Fruit fly (Drosophila melanogaster): ENCODE data around the gene CG11889.

CG11889 gene

DNA sequence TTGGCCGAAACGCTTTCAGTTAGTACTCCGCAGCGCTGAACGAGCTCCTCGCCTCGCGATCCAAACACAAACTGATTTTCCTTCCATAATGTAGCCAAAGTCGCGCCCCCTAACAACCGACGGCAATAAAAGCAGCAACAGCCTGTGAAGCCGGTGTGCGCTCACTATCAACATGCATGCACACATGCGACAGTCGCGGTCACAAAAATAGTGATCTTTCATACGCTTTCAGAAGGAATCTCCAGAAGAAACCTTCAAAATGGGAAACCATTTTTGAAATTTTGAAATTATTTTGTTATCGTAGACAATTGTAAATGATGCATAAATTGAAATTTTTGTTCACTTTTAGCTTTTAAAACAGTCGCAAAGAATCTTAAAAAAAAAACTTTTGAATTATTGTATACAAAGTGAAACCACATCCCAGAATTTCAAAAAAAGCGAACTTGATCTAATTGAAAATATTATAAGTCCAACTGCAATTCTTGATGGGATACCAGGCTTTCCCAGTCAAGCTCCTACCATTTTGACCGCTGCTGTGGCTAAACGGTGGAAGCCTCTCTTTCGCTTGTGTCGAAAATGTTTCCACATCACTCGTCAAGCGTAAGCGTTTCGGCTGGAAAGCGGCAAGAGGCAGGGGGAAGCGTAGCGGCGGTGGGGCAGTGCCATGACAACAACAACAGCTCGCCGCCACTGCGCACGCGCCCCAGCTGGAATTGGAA, 37.6 kb upstream of the CG11889 start, which contains the start of gene Cad96Cb (continued):
- TF ChIP-seq klu (GFP tag; IDR thresholded peaks at IDR 0.05) (peak; percentile 10; the same call in 1 of the 2 replicates), MESR4 (GFP tag; optimal IDR thresholded peaks at IDR 0.05) (no peak), exex (tag; optimal IDR thresholded peaks at IDR 0.05) (no peak), unc-4 (GFP tag; IDR thresholded peaks at IDR 0.05; ENCODE audit: partially characterized antibody) (no peak), Dek (tag; optimal IDR thresholded peaks at IDR 0.05) (peak; percentile 46), tin (GFP tag; optimal IDR thresholded peaks at IDR 0.05) (peak; percentile 89), Drgx (GFP tag; IDR thresholded peaks at IDR 0.05) (peak; percentile 78; the same call in 1 of the 2 replicates), CG10543 (GFP tag; optimal IDR thresholded peaks at IDR 0.05) (no peak), CG18476 (GFP tag; optimal IDR thresholded peaks at IDR 0.05) (peak; percentile 80), NC2α (GFP tag; optimal IDR thresholded peaks at IDR 0.05) (peak; percentile 62), Dip3 (GFP tag; optimal IDR thresholded peaks at IDR 0.05) (peak; percentile 20), bab2 (GFP tag; optimal IDR thresholded peaks at IDR 0.05) (peak; percentile 80), Nf-YB (GFP tag; optimal IDR thresholded peaks at IDR 0.05) (peak; percentile 67), CG5180 (GFP tag; optimal IDR thresholded peaks at IDR 0.05) (peak; percentile 79), Nf-YA (GFP tag; IDR thresholded peaks at IDR 0.05) (no peak), ato (GFP tag; IDR thresholded peaks at IDR 0.05; ENCODE audit: partially characterized antibody) (no peak), ttk (GFP tag; IDR thresholded peaks at IDR 0.05) (no peak; the same call in 1 of the 2 replicates), CG3847 (GFP tag; IDR thresholded peaks at IDR 0.05) (peak; percentile 41; the same call in 1 of the 2 replicates), Hmr (GFP tag; optimal IDR thresholded peaks at IDR 0.05) (peak; percentile 58), pan (optimal IDR thresholded peaks at IDR 0.05) (no peak), pan (GFP tag; optimal IDR thresholded peaks at IDR 0.05 in 1 of 2, IDR thresholded peaks at IDR 0.05 in 1 of 2) (peak in 1 of 2 experiments; percentile 66), CG6254 (GFP tag; optimal IDR thresholded peaks at IDR 0.05) (peak; percentile 90), sc (optimal IDR thresholded peaks at IDR 0.05) (no peak), sc (GFP tag; optimal IDR thresholded peaks at IDR 0.05) (peak; percentile 87), BtbVII (GFP tag; optimal IDR thresholded peaks at IDR 0.05) (peak; percentile 63), CG11085 (GFP tag; IDR thresholded peaks at IDR 0.05) (no peak), sr (GFP tag; IDR thresholded peaks at IDR 0.05) (no peak), CG1832 (GFP tag; optimal IDR thresholded peaks at IDR 0.05) (no peak), Fer2 (tag; optimal IDR thresholded peaks at IDR 0.05) (peak; percentile 25), Mrtf (GFP tag; IDR thresholded peaks at IDR 0.05) (peak; percentile 38; the same call in 1 of the 3 replicates), Adf1 (GFP tag; IDR thresholded peaks at IDR 0.05) (no peak), CG15514 (GFP tag; optimal IDR thresholded peaks at IDR 0.05) (peak; percentile 7), CG6854 (GFP tag; optimal IDR thresholded peaks at IDR 0.05) (peak; percentile 72), Awh (GFP tag; IDR thresholded peaks at IDR 0.05) (peak; percentile 25; the same call in 1 of the 2 replicates), crp (GFP tag; optimal IDR thresholded peaks at IDR 0.05) (peak in 1 of 2 experiments; percentile 43), CG9215 (GFP tag; IDR thresholded peaks at IDR 0.05) (peak; percentile 40; the same call in 1 of the 2 replicates), fd102C (GFP tag; optimal IDR thresholded peaks at IDR 0.05) (no peak), CG2199 (GFP tag; IDR thresholded peaks at IDR 0.05) (no peak), Ptx1 (GFP tag; IDR thresholded peaks at IDR 0.05) (peak; percentile 70), CG9727 (GFP tag; optimal IDR thresholded peaks at IDR 0.05) (peak; percentile 92), trh (GFP tag; optimal IDR thresholded peaks at IDR 0.05) (peak; percentile 6), Mad (GFP tag; optimal IDR thresholded peaks at IDR 0.05) (peak; percentile 72)
